Fruit fly (Drosophila melanogaster) whole organism, embryonic: Measurements from ENCODE around the gene CCKLR-17D1.
A peak's percentile ranks its signal among the peaks of the same experiment; 100 is the strongest.

Source experiments
- ATbp ChIP-seq: fragments of 200-800 bp; sonication (Bioruptor generic); optimal IDR thresholded peaks from 2 replicates; lab custom pipeline; 2017; ENCODE audit warnings: missing biosample characterization, mild to moderate bottlenecking, missing genetic modification characterization, missing genetic modification reagents
- Abd-B ChIP-seq: fragments of 200-800 bp; sonication (Bioruptor generic); optimal IDR thresholded peaks from 2 replicates; lab custom pipeline; 2018; ENCODE audit warnings: missing biosample characterization, mild to moderate bottlenecking, missing genetic modification characterization, moderate library complexity
- Ada2b ChIP-seq: fragments of 200-800 bp; sonication (Bioruptor generic); IDR thresholded peaks from 2 replicates; pipeline ENCODE4 v1.3.6; 2022; ENCODE audit warnings: missing biosample characterization, missing genetic modification characterization
- CG10209 ChIP-seq: fragments of 200-800 bp; sonication (Bioruptor generic); optimal IDR thresholded peaks from 3 replicates; lab custom pipeline; 2017; ENCODE audit warnings: missing biosample characterization, mild to moderate bottlenecking, missing genetic modification characterization, missing genetic modification reagents
- CG10267 ChIP-seq: fragments of 200-800 bp; sonication (Bioruptor generic); optimal IDR thresholded peaks from 2 replicates; lab custom pipeline; 2018; ENCODE audit warnings: missing biosample characterization, mild to moderate bottlenecking, missing genetic modification characterization, moderate library complexity
- CG10274 ChIP-seq: fragments of 200-800 bp; sonication (Bioruptor generic); optimal IDR thresholded peaks from 3 replicates; lab custom pipeline; 2017; ENCODE audit warnings: missing biosample characterization, mild to moderate bottlenecking, missing genetic modification characterization
- CG10431 ChIP-seq: fragments of 200-800 bp; sonication (Bioruptor generic); optimal IDR thresholded peaks from 3 replicates; lab custom pipeline; 2018; ENCODE audit warnings: missing biosample characterization, mild to moderate bottlenecking, missing genetic modification characterization
- CG10565 ChIP-seq: fragments of 200-800 bp; sonication (Bioruptor generic); optimal IDR thresholded peaks from 3 replicates; lab custom pipeline; 2016; ENCODE audit warnings: missing biosample characterization, mild to moderate bottlenecking, missing genetic modification characterization
- CG12104 ChIP-seq: fragments of 200-800 bp; sonication (Bioruptor generic); optimal IDR thresholded peaks from 3 replicates; lab custom pipeline; 2016; ENCODE audit warnings: missing biosample characterization, missing genetic modification characterization
- CG12942 ChIP-seq: fragments of 200-800 bp; sonication (Bioruptor generic); optimal IDR thresholded peaks from 3 replicates; lab custom pipeline; 2016; ENCODE audit warnings: missing biosample characterization, missing genetic modification characterization
- CG13123 ChIP-seq: fragments of 200-800 bp; sonication (Bioruptor generic); optimal IDR thresholded peaks from 2 replicates; lab custom pipeline; 2016; ENCODE audit warnings: missing biosample characterization, missing genetic modification characterization
- CG15696 ChIP-seq: fragments of 200-800 bp; sonication (Bioruptor generic); optimal IDR thresholded peaks from 2 replicates; lab custom pipeline; 2019; ENCODE audit warnings: missing biosample characterization, mild to moderate bottlenecking, missing genetic modification characterization, moderate library complexity
- CG1602 ChIP-seq: fragments of 200-800 bp; sonication (Bioruptor generic); optimal IDR thresholded peaks from 3 replicates; lab custom pipeline; 2016; ENCODE audit warnings: missing biosample characterization, missing genetic modification characterization
- CG16815 ChIP-seq: fragments of 200-800 bp; sonication (Bioruptor generic); optimal IDR thresholded peaks from 3 replicates; lab custom pipeline; 2017; ENCODE audit warnings: missing biosample characterization, mild to moderate bottlenecking, missing genetic modification characterization
- CG18476 ChIP-seq: fragments of 200-800 bp; sonication (Bioruptor generic); optimal IDR thresholded peaks from 2 replicates; lab custom pipeline; 2016; ENCODE audit warnings: missing biosample characterization, mild to moderate bottlenecking, missing genetic modification characterization
- CG33557 ChIP-seq: fragments of 200-800 bp; sonication (Bioruptor generic); optimal IDR thresholded peaks from 2 replicates; lab custom pipeline; 2019; ENCODE audit warnings: missing biosample characterization, mild to moderate bottlenecking, missing genetic modification characterization, moderate library complexity
- CG4617 ChIP-seq: fragments of 200-800 bp; sonication (Bioruptor generic); optimal IDR thresholded peaks from 3 replicates; lab custom pipeline; 2016; ENCODE audit warnings: missing biosample characterization, missing genetic modification characterization, borderline replicate concordance
- CG4730 ChIP-seq: fragments of 200-800 bp; sonication (Bioruptor generic); IDR thresholded peaks from 2 replicates; pipeline ENCODE4 v1.3.6; 2022; ENCODE audit warnings: missing biosample characterization, missing genetic modification characterization
- CG6689 ChIP-seq: fragments of 200-800 bp; sonication (Bioruptor generic); IDR thresholded peaks from 2 replicates; pipeline ENCODE4 v1.3.6; 2022; ENCODE audit warnings: missing biosample characterization, missing genetic modification characterization
- CG7271 ChIP-seq: fragments of 200-800 bp; sonication (Bioruptor generic); optimal IDR thresholded peaks from 2 replicates; lab custom pipeline; 2018; ENCODE audit warnings: missing biosample characterization, mild to moderate bottlenecking, missing genetic modification characterization, moderate library complexity
- CG7745 ChIP-seq: fragments of 200-800 bp; sonication (Bioruptor generic); optimal IDR thresholded peaks from 2 replicates; lab custom pipeline; 2018; ENCODE audit warnings: missing biosample characterization, mild to moderate bottlenecking, missing genetic modification characterization, moderate library complexity
- CG8281 ChIP-seq: fragments of 200-800 bp; sonication (Bioruptor generic); optimal IDR thresholded peaks from 2 replicates; lab custom pipeline; 2018; ENCODE audit warnings: missing biosample characterization, mild to moderate bottlenecking, missing genetic modification characterization, moderate library complexity
- CG9817 ChIP-seq: fragments of 200-800 bp; sonication (Bioruptor generic); optimal IDR thresholded peaks from 2 replicates; lab custom pipeline; 2018; ENCODE audit warnings: missing biosample characterization, mild to moderate bottlenecking, missing genetic modification characterization, moderate library complexity
- CG9876 ChIP-seq: fragments of 200-800 bp; sonication (Bioruptor generic); optimal IDR thresholded peaks from 2 replicates; lab custom pipeline; 2016; ENCODE audit warnings: missing biosample characterization, missing genetic modification characterization
- Gsc ChIP-seq: fragments of 200-800 bp; sonication (Bioruptor generic); IDR thresholded peaks from 2 replicates; pipeline ENCODE4 v1.3.6; 2022; ENCODE audit warnings: missing biosample characterization, missing genetic modification characterization
- Hmx ChIP-seq: fragments of 200-800 bp; sonication (Bioruptor generic); optimal IDR thresholded peaks from 2 replicates; lab custom pipeline; 2016; ENCODE audit warnings: missing biosample characterization, missing genetic modification characterization
- Hr51 ChIP-seq, 2 experiments: fragments of 200-800 bp; sonication (Bioruptor generic); optimal IDR thresholded peaks; 2 replicates in 1 of 2; 3 replicates in 1 of 2; lab custom pipeline; 2016 to 2018; ENCODE audit warnings: missing biosample characterization in 2 of 2, missing genetic modification characterization in 2 of 2, mild to moderate bottlenecking in 1 of 2, moderate library complexity in 1 of 2
- Max ChIP-seq: fragments of 200-800 bp; sonication (Bioruptor generic); optimal IDR thresholded peaks from 2 replicates; lab custom pipeline; 2016; ENCODE audit warnings: missing biosample characterization, mild to moderate bottlenecking, missing genetic modification characterization
- Optix ChIP-seq: fragments of 200-800 bp; sonication (Bioruptor generic); IDR thresholded peaks from 3 replicates; pipeline ENCODE4 v1.3.6; 2022; ENCODE audit warnings: missing biosample characterization, missing genetic modification characterization
- Rfx ChIP-seq: fragments of 200-800 bp; sonication (Bioruptor generic); IDR thresholded peaks from 2 replicates; pipeline ENCODE4 v1.3.6; 2022; ENCODE audit warnings: missing biosample characterization, missing genetic modification characterization
- Usf ChIP-seq: fragments of 200-800 bp; sonication (Bioruptor generic); optimal IDR thresholded peaks from 2 replicates; lab custom pipeline; 2017; ENCODE audit warnings: missing genotype, missing biosample characterization, missing genetic modification characterization
- Vsx1 ChIP-seq: fragments of 200-800 bp; sonication (Bioruptor generic); optimal IDR thresholded peaks from 2 replicates; lab custom pipeline; 2017; ENCODE audit warnings: missing biosample characterization, mild to moderate bottlenecking, missing genetic modification characterization, missing genetic modification reagents
- amos ChIP-seq: fragments of 200-800 bp; sonication (Bioruptor generic); IDR thresholded peaks from 2 replicates; pipeline ENCODE4 v1.3.6; 2022; ENCODE audit warnings: missing biosample characterization, missing genetic modification characterization; ENCODE audit not compliant: partially characterized antibody
- az2 ChIP-seq: fragments of 200-800 bp; sonication (Bioruptor generic); optimal IDR thresholded peaks from 3 replicates; lab custom pipeline; 2016; ENCODE audit warnings: missing biosample characterization, missing genetic modification characterization
- chif ChIP-seq, 2 experiments: fragments of 200-800 bp; sonication (Bioruptor generic); optimal IDR thresholded peaks; 3 replicates each; lab custom pipeline; 2016; ENCODE audit warnings: missing biosample characterization in 2 of 2, missing genetic modification characterization in 2 of 2
- chn ChIP-seq: fragments of 200-800 bp; sonication (Bioruptor generic); optimal IDR thresholded peaks from 2 replicates; lab custom pipeline; 2016; ENCODE audit warnings: missing biosample characterization, missing genetic modification characterization
- corto ChIP-seq: fragments of 200-800 bp; sonication (Bioruptor generic); optimal IDR thresholded peaks from 2 replicates; lab custom pipeline; 2016; ENCODE audit warnings: missing biosample characterization, mild to moderate bottlenecking, missing genetic modification characterization, moderate library complexity
- croc ChIP-seq: fragments of 200-800 bp; sonication (Bioruptor generic); conservative IDR thresholded peaks from 3 replicates; pipeline ENCODE4 v1.3.6; 2022; ENCODE audit warnings: missing biosample characterization, missing genetic modification characterization
- ewg ChIP-seq: fragments of 200-800 bp; sonication (Bioruptor generic); optimal IDR thresholded peaks from 3 replicates; lab custom pipeline; 2017; ENCODE audit warnings: mild to moderate bottlenecking, missing biosample characterization, missing genetic modification reagents, missing genetic modification characterization
- grn ChIP-seq: fragments of 200-800 bp; sonication (Bioruptor generic); optimal IDR thresholded peaks from 3 replicates; lab custom pipeline; 2017; ENCODE audit warnings: missing biosample characterization, missing genetic modification characterization
- gsb-n ChIP-seq: fragments of 200-800 bp; sonication (Bioruptor generic); optimal IDR thresholded peaks from 3 replicates; lab custom pipeline; 2018; ENCODE audit warnings: missing biosample characterization, mild to moderate bottlenecking, missing genetic modification characterization
- nerfin-1 ChIP-seq: fragments of 200-800 bp; sonication (Bioruptor generic); optimal IDR thresholded peaks from 3 replicates; lab custom pipeline; 2019; ENCODE audit warnings: missing biosample characterization, mild to moderate bottlenecking, missing genetic modification characterization, moderate library complexity
- onecut ChIP-seq: fragments of 200-800 bp; sonication (Bioruptor generic); IDR thresholded peaks from 2 replicates; pipeline ENCODE4 v1.3.6; 2022; ENCODE audit warnings: missing biosample characterization, missing genetic modification characterization
- run ChIP-seq: fragments of 200-800 bp; sonication (Bioruptor generic); optimal IDR thresholded peaks from 3 replicates; lab custom pipeline; 2018; ENCODE audit warnings: missing biosample characterization, mild to moderate bottlenecking, missing genetic modification characterization
- sens ChIP-seq: fragments of 200-800 bp; sonication (Bioruptor generic); peaks from one replicate; lab custom pipeline; 2016; ENCODE audit warnings: missing biosample characterization, missing genetic modification characterization
- sisA ChIP-seq: fragments of 200-800 bp; sonication (Bioruptor generic); IDR thresholded peaks from 2 replicates; pipeline ENCODE4 v1.3.6; 2022; ENCODE audit warnings: missing biosample characterization, missing genetic modification characterization
- tgo ChIP-seq: fragments of 200-800 bp; sonication (Bioruptor generic); IDR thresholded peaks from 3 replicates; pipeline ENCODE4 v1.3.6; 2022; ENCODE audit warnings: missing biosample characterization, missing genetic modification characterization
- zf30C ChIP-seq: fragments of 200-800 bp; sonication (Bioruptor generic); optimal IDR thresholded peaks from 3 replicates; lab custom pipeline; 2018; ENCODE audit warnings: missing biosample characterization, mild to moderate bottlenecking, missing genetic modification characterization
- zfh1 ChIP-seq: fragments of 200-800 bp; sonication (Bioruptor generic); IDR thresholded peaks from 3 replicates; pipeline ENCODE4 v1.3.6; 2022; ENCODE audit warnings: missing biosample characterization, missing genetic modification characterization

The CCKLR-17D1 gene

DNA sequence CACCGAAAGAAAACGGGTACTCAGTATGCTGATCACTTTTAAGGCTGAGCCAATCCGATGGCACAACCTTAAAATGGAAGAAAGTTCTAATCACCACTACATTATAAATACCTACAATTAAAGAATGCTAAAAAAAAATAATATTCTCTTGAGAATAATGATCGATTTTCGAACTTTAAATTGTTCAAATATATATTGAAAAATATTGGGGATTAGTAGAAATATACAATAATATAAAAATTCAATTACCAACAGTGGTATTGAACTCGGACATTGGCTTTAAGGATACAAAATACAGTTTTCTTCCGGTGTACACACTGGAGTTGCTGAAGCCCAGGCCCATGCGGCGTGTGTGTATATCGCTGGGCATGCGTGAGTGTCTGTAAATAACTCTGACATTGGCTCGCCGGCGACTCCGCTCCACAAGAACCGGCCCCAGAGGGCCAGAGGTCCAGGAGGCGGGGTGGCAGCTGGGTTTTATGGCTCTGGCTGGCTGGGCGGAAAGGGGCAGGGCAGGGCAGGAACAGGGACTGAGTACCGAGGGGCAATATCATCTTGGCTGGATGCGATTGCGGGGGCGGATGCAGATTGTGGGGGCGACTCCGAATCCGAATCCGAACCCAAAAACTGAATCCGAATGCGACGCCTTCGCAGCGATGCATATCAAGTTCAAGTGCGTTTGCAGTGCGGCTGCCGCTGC lies 49.6 kb upstream of the CCKLR-17D1 start (continued):
- peak; percentile 72 for TF ChIP-seq az2 (GFP tag; lab: Kevin White, UChicago)
- TF ChIP-seq croc: peak; percentile 59
- TF ChIP-seq onecut: 0 out of 2 replicates have a peak, but pooled peaks have one; percentile 23
- TF ChIP-seq CG7271 (tag; lab: Kevin White, UChicago): peak; percentile 9
- TF ChIP-seq zfh1: peak; percentile 38; the same call in 2 of the 3 replicates
- peak; percentile 13 for TF ChIP-seq CG18476
- TF ChIP-seq CG10565 (GFP tag; lab: Kevin White, UChicago): no peak
- TF ChIP-seq CG10209 (GFP tag; lab: Kevin White, UChicago): peak; percentile 51
- peak; percentile 71 for TF ChIP-seq ewg
- no peak for TF ChIP-seq Ada2b (GFP tag; lab: Robert Waterston, UW)
- peak; percentile 17 for TF ChIP-seq run (tag; lab: Kevin White, UChicago)
- TF ChIP-seq CG8281: peak; percentile 5
- no peak for TF ChIP-seq CG4730 (GFP tag; lab: Robert Waterston, UW)
- TF ChIP-seq CG10431: peak; percentile 65
- no peak for TF ChIP-seq grn (GFP tag; lab: Kevin White, UChicago)
- TF ChIP-seq Optix (GFP tag; lab: Robert Waterston, UW): no peak
- TF ChIP-seq zf30C: peak; percentile 73
- TF ChIP-seq tgo (GFP tag; lab: Robert Waterston, UW): no peak
- TF ChIP-seq CG12942 (GFP tag; lab: Kevin White, UChicago): peak; percentile 33
- TF ChIP-seq CG16815 (GFP tag; lab: Kevin White, UChicago): peak; percentile 68
- TF ChIP-seq CG4617 (GFP tag; lab: Kevin White, UChicago): no peak
- TF ChIP-seq Usf (GFP tag; lab: Kevin White, UChicago): no peak
- peak; percentile 13 for TF ChIP-seq Max (GFP tag; lab: Kevin White, UChicago)
- peak; percentile 47 for TF ChIP-seq chn (GFP tag; lab: Kevin White, UChicago)
- peak; percentile 93 for TF ChIP-seq sens (GFP tag; lab: Kevin White, UChicago)
- TF ChIP-seq CG9876 (GFP tag; lab: Kevin White, UChicago): no peak
- peak; percentile 53 for TF ChIP-seq corto (GFP tag; lab: Kevin White, UChicago)
- peak in 1 of 2 experiments; percentile 60 for TF ChIP-seq Hr51 (GFP tag; optimal IDR thresholded peaks at IDR 0.05; lab: Kevin White, UChicago)
- TF ChIP-seq ATbp (GFP tag; lab: Kevin White, UChicago): peak; percentile 61
- TF ChIP-seq amos (GFP tag; lab: Robert Waterston, UW): no peak
- peak; percentile 13 for TF ChIP-seq CG12104
- TF ChIP-seq nerfin-1: peak; percentile 68
- peak; percentile 6 for TF ChIP-seq CG13123 (GFP tag; lab: Kevin White, UChicago)
- no peak for TF ChIP-seq CG10274 (GFP tag; lab: Kevin White, UChicago)
- peak in 1 of 2 experiments; percentile 55 for TF ChIP-seq chif (GFP tag; optimal IDR thresholded peaks at IDR 0.05; lab: Kevin White, UChicago)
- peak; percentile 62 for TF ChIP-seq CG1602 (GFP tag; lab: Kevin White, UChicago)
- peak; percentile 31 for TF ChIP-seq CG6689 (GFP tag; lab: Robert Waterston, UW)
- TF ChIP-seq CG15696 (tag; lab: Kevin White, UChicago): peak; percentile 46
- peak; percentile 84 for TF ChIP-seq CG33557 (GFP tag; lab: Kevin White, UChicago)
- peak; percentile 54 for TF ChIP-seq Abd-B (GFP tag; lab: Kevin White, UChicago)
- TF ChIP-seq gsb-n (tag; lab: Kevin White, UChicago): peak; percentile 83
- no peak for TF ChIP-seq Hmx (GFP tag; lab: Kevin White, UChicago)
- 0 out of 2 replicates have a peak, but pooled peaks have one; percentile 17 for TF ChIP-seq Rfx (GFP tag; lab: Robert Waterston, UW)
- peak; percentile 4 for TF ChIP-seq CG9817
- peak; percentile 44 for TF ChIP-seq Vsx1 (GFP tag; lab: Kevin White, UChicago)
- no peak for TF ChIP-seq Gsc (GFP tag; lab: Robert Waterston, UW)
- peak; percentile 30; the same call in 1 of the 2 replicates for TF ChIP-seq sisA (GFP tag; lab: Robert Waterston, UW)
- no peak for TF ChIP-seq CG7745
- peak; percentile 67 for TF ChIP-seq CG10267
